Fruit fly (Drosophila melanogaster) Kc167 (cell line): ENCODE results near the gene PIG-Wa.

ENCODE experiments used
- Myc ChIP-seq: fragments of >200 bp; optimal IDR thresholded peaks from 2 replicates; lab custom pipeline; 2017; ENCODE audit warnings: missing external identifiers
- Sin3A ChIP-seq: fragments of >200 bp; optimal IDR thresholded peaks from 2 replicates; lab custom pipeline; 2018; ENCODE audit warnings: missing external identifiers
- h ChIP-seq: fragments of >200 bp; optimal IDR thresholded peaks from 3 replicates; lab custom pipeline; 2018; ENCODE audit warnings: missing external identifiers
- insv ChIP-seq: fragments of >200 bp; optimal IDR thresholded peaks from 3 replicates; lab custom pipeline; 2018; ENCODE audit warnings: missing external identifiers
- psq ChIP-seq: fragments of >200 bp; optimal IDR thresholded peaks from 2 replicates; lab custom pipeline; 2017; ENCODE audit warnings: missing external identifiers
- ttk ChIP-seq: sonication (Bioruptor generic); optimal IDR thresholded peaks from 2 replicates; lab custom pipeline; 2017; ENCODE audit warnings: missing external identifiers

Gene PIG-Wa

dm6 chr2L:2382971-2383370, at the start of gene PIG-Wa:
PIG-Wa (plus strand) TSS chr2L:2383202.
- TF ChIP-seq ttk (lab: Kevin White, UChicago) (no peak), psq (lab: Kevin White, UChicago) (no peak), h (lab: Kevin White, UChicago) (no peak), insv (lab: Kevin White, UChicago) (no peak), Myc (lab: Kevin White, UChicago) (no peak), Sin3A (lab: Kevin White, UChicago) (no peak)

- TF ChIP-seq Sin3A (lab: Kevin White, UChicago) (no peak), psq (lab: Kevin White, UChicago) (no peak), Myc (lab: Kevin White, UChicago) (no peak), ttk (lab: Kevin White, UChicago) (no peak), insv (lab: Kevin White, UChicago) (no peak), h (lab: Kevin White, UChicago) (no peak)
These were observed 34.5 kb upstream of the PIG-Wa start for dm6 chr2L:2348479-2348878.

- no peak for TF ChIP-seq h (lab: Kevin White, UChicago)
- TF ChIP-seq Myc (lab: Kevin White, UChicago): no peak
- TF ChIP-seq Sin3A (lab: Kevin White, UChicago): no peak
- no peak for TF ChIP-seq psq (lab: Kevin White, UChicago)
- TF ChIP-seq insv (lab: Kevin White, UChicago): no peak
- no peak for TF ChIP-seq ttk (lab: Kevin White, UChicago)
These were observed 25.8 kb upstream of the PIG-Wa start, which contains the start of gene CG9967 for dm6 chr2L:2357228-2357656. CG9967 (minus strand) TSS chr2L:2357356.

- TF ChIP-seq insv (lab: Kevin White, UChicago) (no peak), Sin3A (lab: Kevin White, UChicago) (no peak), ttk (lab: Kevin White, UChicago) (no peak), psq (lab: Kevin White, UChicago) (no peak), h (lab: Kevin White, UChicago) (no peak), Myc (lab: Kevin White, UChicago) (no peak)
These were observed 20.9 kb upstream of the PIG-Wa start for dm6 chr2L:2361893-2362807.

dm6 chr2L:2362808-2363394, 20.1 kb upstream of the PIG-Wa start:
- TF ChIP-seq Myc (lab: Kevin White, UChicago): no peak
- no peak for TF ChIP-seq insv (lab: Kevin White, UChicago)
- TF ChIP-seq psq (lab: Kevin White, UChicago): no peak

- TF ChIP-seq insv (lab: Kevin White, UChicago) (no peak), h (lab: Kevin White, UChicago) (no peak), Myc (lab: Kevin White, UChicago) (no peak), ttk (lab: Kevin White, UChicago) (no peak), psq (lab: Kevin White, UChicago) (no peak), Sin3A (lab: Kevin White, UChicago) (no peak)
These were observed 19.3 kb upstream of the PIG-Wa start for dm6 chr2L:2363626-2364147.

- TF ChIP-seq psq (lab: Kevin White, UChicago): no peak
- no peak for TF ChIP-seq Myc (lab: Kevin White, UChicago)
- no peak for TF ChIP-seq h (lab: Kevin White, UChicago)
- no peak for TF ChIP-seq ttk (lab: Kevin White, UChicago)
- no peak for TF ChIP-seq insv (lab: Kevin White, UChicago)
- no peak for TF ChIP-seq Sin3A (lab: Kevin White, UChicago)
These were observed 18.7 kb upstream of the PIG-Wa start for dm6 chr2L:2364200-2364754.

- TF ChIP-seq insv (lab: Kevin White, UChicago) (no peak), Sin3A (lab: Kevin White, UChicago) (no peak), h (lab: Kevin White, UChicago) (no peak), ttk (lab: Kevin White, UChicago) (no peak), Myc (lab: Kevin White, UChicago) (no peak), psq (lab: Kevin White, UChicago) (no peak)
These were observed 17.8 kb upstream of the PIG-Wa start, which contains the start of the genes Rab5 and Axud1 for dm6 chr2L:2365077-2365651. Rab5 (minus strand) TSS chr2L:2365273. Axud1 (plus strand) TSS chr2L:2365345.

dm6 chr2L:2365655-2366214, 17.3 kb upstream of the PIG-Wa start:
- TF ChIP-seq psq (lab: Kevin White, UChicago): no peak
- TF ChIP-seq h (lab: Kevin White, UChicago): no peak
- no peak for TF ChIP-seq insv (lab: Kevin White, UChicago)
- TF ChIP-seq ttk (lab: Kevin White, UChicago): no peak
- TF ChIP-seq Myc (lab: Kevin White, UChicago): no peak
- no peak for TF ChIP-seq Sin3A (lab: Kevin White, UChicago)

dm6 chr2L:2370352-2370751, 12.7 kb upstream of the PIG-Wa start:
- TF ChIP-seq insv (lab: Kevin White, UChicago) (no peak), Sin3A (lab: Kevin White, UChicago) (no peak), h (lab: Kevin White, UChicago) (no peak), psq (lab: Kevin White, UChicago) (no peak), Myc (lab: Kevin White, UChicago) (no peak), ttk (lab: Kevin White, UChicago) (no peak)
